Fruit fly (Drosophila melanogaster): Measurements from ENCODE around the gene CG4293.

DNA sequence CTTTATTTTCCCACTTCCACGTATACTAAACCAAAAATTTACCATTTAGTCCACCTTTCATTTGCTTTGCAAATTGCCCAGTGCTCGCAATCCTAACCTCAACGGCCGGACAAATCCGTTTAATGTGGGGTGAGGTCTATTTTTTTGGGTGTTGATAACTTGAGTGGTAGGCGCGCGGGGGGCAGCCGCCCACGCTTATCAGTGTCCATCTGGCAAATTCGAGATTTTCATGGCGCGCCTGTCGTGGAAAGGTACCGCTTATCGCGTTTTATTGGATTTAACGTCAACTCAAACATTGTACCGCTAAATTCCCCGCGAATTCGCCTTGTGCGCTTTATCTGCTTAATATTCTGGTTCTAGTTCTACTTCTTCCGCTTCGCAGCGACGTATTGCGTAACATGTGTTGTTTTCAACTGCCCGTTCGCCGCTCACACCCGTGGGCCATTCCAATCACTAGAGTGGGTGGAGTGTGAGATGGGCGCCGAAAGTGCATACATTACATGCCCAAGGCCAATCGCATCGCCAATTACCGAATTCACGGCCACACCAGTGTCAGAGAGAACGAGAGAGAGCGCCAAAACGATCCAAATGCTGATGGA is 37.3 kb downstream of the CG4293 start:
- no peak for TF ChIP-seq Hr38 (GFP tag; optimal IDR thresholded peaks at IDR 0.05)
- no peak for TF ChIP-seq lz (GFP tag; optimal IDR thresholded peaks at IDR 0.05)
- no peak for TF ChIP-seq CG8119 (GFP tag; IDR thresholded peaks at IDR 0.05)
- no peak for TF ChIP-seq CG6163 (GFP tag; IDR thresholded peaks at IDR 0.05)
- no peak for TF ChIP-seq Hr39 (GFP tag; optimal IDR thresholded peaks at IDR 0.05)
- no peak for TF ChIP-seq CG11762 (GFP tag; optimal IDR thresholded peaks at IDR 0.05; ENCODE audit: insufficient read depth)
- no peak for TF ChIP-seq salr (GFP tag; optimal IDR thresholded peaks at IDR 0.05)
- no peak for TF ChIP-seq Eip78C (GFP tag)
- TF ChIP-seq OdsH (GFP tag; optimal IDR thresholded peaks at IDR 0.05), result no peak
- no peak for TF ChIP-seq CG34406 (GFP tag; optimal IDR thresholded peaks at IDR 0.05)
- TF ChIP-seq CG1621 (tag; optimal IDR thresholded peaks at IDR 0.05), result no peak

Data from whole organism, prepupa.